Fruit fly (Drosophila melanogaster) whole organism, embryonic: Measurements from ENCODE around the gene CG5934.

Source experiments
- Abd-B ChIP-seq: fragments of 200-800 bp; sonication (Bioruptor generic); optimal IDR thresholded peaks from 2 replicates; lab custom pipeline; 2018; ENCODE audit warnings: missing biosample characterization, mild to moderate bottlenecking, missing genetic modification characterization, moderate library complexity
- Adf1 ChIP-seq: fragments of 200-800 bp; sonication (Bioruptor generic); IDR thresholded peaks from 2 replicates; pipeline ENCODE4 v1.3.6; 2022; ENCODE audit warnings: missing biosample characterization, missing genetic modification characterization
- Bgb ChIP-seq: fragments of 200-800 bp; sonication (Bioruptor generic); IDR thresholded peaks from 2 replicates; pipeline ENCODE4 v1.3.6; 2022; ENCODE audit warnings: missing biosample characterization, missing genetic modification characterization; ENCODE audit not compliant: partially characterized antibody
- BtbVII ChIP-seq: fragments of 200-800 bp; sonication (Bioruptor generic); optimal IDR thresholded peaks from 3 replicates; lab custom pipeline; 2017; ENCODE audit warnings: missing biosample characterization, mild to moderate bottlenecking, missing genetic modification characterization
- CG10267 ChIP-seq: fragments of 200-800 bp; sonication (Bioruptor generic); optimal IDR thresholded peaks from 2 replicates; lab custom pipeline; 2018; ENCODE audit warnings: missing biosample characterization, mild to moderate bottlenecking, missing genetic modification characterization, moderate library complexity
- CG10366 ChIP-seq: fragments of 200-800 bp; sonication (Bioruptor generic); IDR thresholded peaks from 2 replicates; pipeline ENCODE4 v1.3.6; 2022; ENCODE audit warnings: missing biosample characterization, missing genetic modification characterization
- CG11398 ChIP-seq: fragments of 200-800 bp; sonication (Bioruptor generic); optimal IDR thresholded peaks from 2 replicates; lab custom pipeline; 2016; ENCODE audit warnings: missing biosample characterization, missing genetic modification characterization
- CG12155 ChIP-seq: fragments of 200-800 bp; sonication (Bioruptor generic); optimal IDR thresholded peaks from 3 replicates; lab custom pipeline; 2016; ENCODE audit warnings: missing biosample characterization, missing genetic modification characterization
- CG13624 ChIP-seq: fragments of 200-800 bp; sonication (Bioruptor generic); optimal IDR thresholded peaks from 2 replicates; lab custom pipeline; 2016; ENCODE audit warnings: missing biosample characterization, missing genetic modification characterization
- CG14667 ChIP-seq: fragments of 200-800 bp; sonication (Bioruptor generic); IDR thresholded peaks from 2 replicates; pipeline ENCODE4 v1.3.6; 2022; ENCODE audit warnings: missing biosample characterization, missing genetic modification characterization
- CG15011 ChIP-seq: fragments of 200-800 bp; sonication (Bioruptor generic); optimal IDR thresholded peaks from 3 replicates; lab custom pipeline; 2018; ENCODE audit warnings: missing biosample characterization, mild to moderate bottlenecking, missing genetic modification characterization
- CG1602 ChIP-seq: fragments of 200-800 bp; sonication (Bioruptor generic); optimal IDR thresholded peaks from 3 replicates; lab custom pipeline; 2016; ENCODE audit warnings: missing biosample characterization, missing genetic modification characterization
- CG1603 ChIP-seq: fragments of 200-800 bp; sonication (Bioruptor generic); optimal IDR thresholded peaks from 2 replicates; lab custom pipeline; 2019; ENCODE audit warnings: missing biosample characterization, mild to moderate bottlenecking, missing genetic modification characterization, moderate library complexity
- CG16863 ChIP-seq: fragments of 200-800 bp; sonication (Bioruptor generic); optimal IDR thresholded peaks from 3 replicates; lab custom pipeline; 2016; ENCODE audit warnings: missing biosample characterization, missing genetic modification characterization
- CG2678 ChIP-seq: fragments of 200-800 bp; sonication (Bioruptor generic); optimal IDR thresholded peaks from 3 replicates; lab custom pipeline; 2019; ENCODE audit warnings: missing biosample characterization, mild to moderate bottlenecking, missing genetic modification characterization, moderate library complexity
- CG3838 ChIP-seq: fragments of 200-800 bp; sonication (Bioruptor generic); optimal IDR thresholded peaks from 3 replicates; lab custom pipeline; 2016; ENCODE audit warnings: missing biosample characterization, missing genetic modification characterization
- CG42726 ChIP-seq: fragments of 200-800 bp; sonication (Bioruptor generic); IDR thresholded peaks from 2 replicates; pipeline ENCODE4 v1.3.6; 2022; ENCODE audit warnings: missing biosample characterization, missing genetic modification characterization; ENCODE audit not compliant: partially characterized antibody
- CG7556 ChIP-seq: fragments of 200-800 bp; sonication (Bioruptor generic); optimal IDR thresholded peaks from 2 replicates; lab custom pipeline; 2017; ENCODE audit warnings: missing biosample characterization, mild to moderate bottlenecking, missing genetic modification characterization
- Chrac-16 ChIP-seq: fragments of 200-800 bp; sonication (Bioruptor generic); optimal IDR thresholded peaks from 3 replicates; lab custom pipeline; 2016; ENCODE audit warnings: missing biosample characterization, missing genetic modification characterization
- GATAe ChIP-seq: fragments of 200-800 bp; sonication (Bioruptor generic); conservative IDR thresholded peaks from 2 replicates; pipeline ENCODE4 v1.3.6; 2022; ENCODE audit warnings: missing biosample characterization, missing genetic modification characterization
- HLH4C ChIP-seq: fragments of 200-800 bp; sonication (Bioruptor generic); IDR thresholded peaks from 3 replicates; pipeline ENCODE4 v1.3.6; 2022; ENCODE audit warnings: missing biosample characterization, missing genetic modification characterization; ENCODE audit not compliant: partially characterized antibody
- MBD-R2 ChIP-seq: fragments of 200-800 bp; sonication (Bioruptor generic); IDR thresholded peaks from 2 replicates; pipeline ENCODE4 v1.3.6; 2022; ENCODE audit warnings: missing biosample characterization, missing genetic modification characterization
- NC2β ChIP-seq: fragments of 200-800 bp; sonication (Bioruptor generic); optimal IDR thresholded peaks from 2 replicates; lab custom pipeline; 2016; ENCODE audit warnings: missing biosample characterization, missing genetic modification characterization
- Pdp1 ChIP-seq, 2 experiments: fragments of 200-800 bp; sonication (Bioruptor generic); optimal IDR thresholded peaks; 3 replicates each; lab custom pipeline; 2016; ENCODE audit warnings: missing biosample characterization in 2 of 2, missing genetic modification characterization in 2 of 2, mild to moderate bottlenecking in 1 of 2, moderate library complexity in 1 of 2
- Sin3A ChIP-seq: fragments of >200 bp; optimal IDR thresholded peaks from 2 replicates; lab custom pipeline; 2018
- Sox100B ChIP-seq: fragments of 200-800 bp; sonication (Bioruptor generic); optimal IDR thresholded peaks from 3 replicates; lab custom pipeline; 2018; ENCODE audit warnings: missing biosample characterization, mild to moderate bottlenecking, missing genetic modification characterization
- Ssrp ChIP-seq: fragments of 200-800 bp; sonication (Bioruptor generic); optimal IDR thresholded peaks from 2 replicates; lab custom pipeline; 2018; ENCODE audit warnings: missing biosample characterization, mild to moderate bottlenecking, missing genetic modification characterization, moderate library complexity
- YL-1 ChIP-seq: fragments of 200-800 bp; sonication (Bioruptor generic); optimal IDR thresholded peaks from 3 replicates; lab custom pipeline; 2017; ENCODE audit warnings: missing biosample characterization, mild to moderate bottlenecking, missing genetic modification characterization
- ara ChIP-seq: fragments of 200-800 bp; sonication (Bioruptor generic); IDR thresholded peaks from 2 replicates; pipeline ENCODE4 v1.3.6; 2022; ENCODE audit warnings: missing biosample characterization, missing genetic modification characterization
- bcd ChIP-seq: fragments of 200-800 bp; sonication (Bioruptor generic); optimal IDR thresholded peaks from 2 replicates; lab custom pipeline; 2017; ENCODE audit warnings: missing biosample characterization, mild to moderate bottlenecking, missing genetic modification characterization
- br ChIP-seq: fragments of >200 bp; optimal IDR thresholded peaks from 2 replicates; lab custom pipeline; 2017
- chinmo ChIP-seq: fragments of 200-800 bp; sonication (Bioruptor generic); IDR thresholded peaks from 4 replicates; pipeline ENCODE4 v1.3.6; 2022; ENCODE audit warnings: missing biosample characterization, missing genetic modification characterization; ENCODE audit not compliant: partially characterized antibody
- chm ChIP-seq: fragments of 200-800 bp; sonication (Bioruptor generic); IDR thresholded peaks from 2 replicates; pipeline ENCODE4 v1.3.6; 2022; ENCODE audit warnings: missing biosample characterization, missing genetic modification characterization
- dm ChIP-seq: fragments of 200-800 bp; sonication (Bioruptor generic); optimal IDR thresholded peaks from 3 replicates; lab custom pipeline; 2016; ENCODE audit warnings: missing biosample characterization, missing genetic modification characterization
- esg ChIP-seq: fragments of 200-800 bp; sonication (Bioruptor generic); conservative IDR thresholded peaks from 2 replicates; pipeline ENCODE4 v1.3.6; 2022; ENCODE audit warnings: missing biosample characterization, missing genetic modification characterization
- fd96Cb ChIP-seq: fragments of 200-800 bp; sonication (Bioruptor generic); optimal IDR thresholded peaks from 2 replicates; lab custom pipeline; 2018; ENCODE audit warnings: missing biosample characterization, mild to moderate bottlenecking, missing genetic modification characterization, moderate library complexity
- gro ChIP-seq: fragments of 200-800 bp; sonication (Bioruptor generic); optimal IDR thresholded peaks from 2 replicates; lab custom pipeline; 2016; ENCODE audit warnings: missing biosample characterization, missing genetic modification characterization
- hb ChIP-seq: fragments of 200-800 bp; sonication (Bioruptor generic); IDR thresholded peaks from 3 replicates; pipeline ENCODE4 v1.3.6; 2022; ENCODE audit warnings: missing biosample characterization, missing genetic modification characterization; ENCODE audit not compliant: partially characterized antibody
- hkb ChIP-seq, 2 experiments: fragments of 200-800 bp in 1 of 2; fragments of >200 bp in 1 of 2; sonication (Bioruptor generic) in 1 of 2; IDR thresholded peaks in 1 of 2; optimal IDR thresholded peaks in 1 of 2; 2 replicates each; pipeline versions ENCODE4 v1.3.6 to Lab custom; 2017 to 2022; ENCODE audit warnings: missing biosample characterization in 1 of 2, missing genetic modification characterization in 1 of 2
- hth ChIP-seq: fragments of >200 bp; optimal IDR thresholded peaks from 2 replicates; lab custom pipeline; 2017; ENCODE audit warnings: inconsistent platforms
- ind ChIP-seq: fragments of 200-800 bp; sonication (Bioruptor generic); optimal IDR thresholded peaks from 3 replicates; lab custom pipeline; 2016; ENCODE audit warnings: missing biosample characterization, missing genetic modification characterization
- ken ChIP-seq: fragments of 200-800 bp; sonication (Bioruptor generic); IDR thresholded peaks from 3 replicates; pipeline ENCODE4 v1.3.6; 2022; ENCODE audit warnings: missing biosample characterization, missing genetic modification characterization
- lola ChIP-seq, 3 experiments: fragments of >200 bp in 2 of 3; fragments of 200-800 bp in 1 of 3; sonication (Bioruptor generic) in 1 of 3; optimal IDR thresholded peaks; 2 replicates each; lab custom pipeline; 2017 to 2019; ENCODE audit warnings: missing biosample characterization in 3 of 3, missing genetic modification characterization in 3 of 3, mild to moderate bottlenecking in 1 of 3, moderate library complexity in 1 of 3
- maf-S ChIP-seq: fragments of 200-800 bp; sonication (Bioruptor generic); optimal IDR thresholded peaks from 2 replicates; lab custom pipeline; 2016; ENCODE audit warnings: missing biosample characterization, missing genetic modification characterization
- nom ChIP-seq: fragments of 200-800 bp; sonication (Bioruptor generic); optimal IDR thresholded peaks from 2 replicates; lab custom pipeline; 2017; ENCODE audit warnings: missing biosample characterization, missing genetic modification characterization, mild to moderate bottlenecking, moderate library complexity, missing genetic modification reagents
- ro ChIP-seq: fragments of 200-800 bp; sonication (Bioruptor generic); IDR thresholded peaks from 2 replicates; pipeline ENCODE4 v1.3.6; 2022; ENCODE audit warnings: missing biosample characterization, missing genetic modification characterization
- trem ChIP-seq: fragments of 200-800 bp; optimal IDR thresholded peaks from 3 replicates; lab custom pipeline; 2019; ENCODE audit warnings: missing biosample characterization, mild to moderate bottlenecking, missing genetic modification characterization, moderate library complexity
- vfl ChIP-seq: fragments of 200-800 bp; sonication (Bioruptor generic); optimal IDR thresholded peaks from 2 replicates; lab custom pipeline; 2016; ENCODE audit warnings: missing biosample characterization, missing genetic modification characterization

CG5934 gene

dm6 chr3R:27281022-27281810 is 7.7 kb downstream of the CG5934 start (continued):
- peak; percentile 88; the same call in 3 of the 4 replicates for TF ChIP-seq chinmo (GFP tag; lab: Robert Waterston, UW)
- TF ChIP-seq Sin3A (lab: Kevin White, UChicago): no peak
- peak; percentile 89 to 96 for TF ChIP-seq Pdp1 (GFP tag; optimal IDR thresholded peaks at IDR 0.05; lab: Kevin White, UChicago)
- peak; percentile 95 for TF ChIP-seq MBD-R2 (GFP tag; lab: Robert Waterston, UW)
- TF ChIP-seq nom (GFP tag; lab: Kevin White, UChicago): peak; percentile 88
- peak; percentile 96 for TF ChIP-seq bcd (GFP tag; lab: Kevin White, UChicago)
- peak; percentile 89 for TF ChIP-seq trem (tag; lab: Kevin White, UChicago)
- TF ChIP-seq chm (GFP tag; lab: Robert Waterston, UW): peak; percentile 97
- TF ChIP-seq Ssrp (tag; lab: Kevin White, UChicago): peak; percentile 91
- peak; percentile 90 for TF ChIP-seq Abd-B
- TF ChIP-seq hth (lab: Kevin White, UChicago): no peak
- TF ChIP-seq CG14667: peak; percentile 95
- peak; percentile 84 for TF ChIP-seq Sox100B (GFP tag; lab: Kevin White, UChicago)
- peak; percentile 98 for TF ChIP-seq CG12155
- TF ChIP-seq CG10267 (tag; lab: Kevin White, UChicago): peak; percentile 87
- peak; percentile 88 for TF ChIP-seq maf-S (GFP tag; lab: Kevin White, UChicago)
- TF ChIP-seq NC2β (GFP tag; lab: Kevin White, UChicago): peak; percentile 92
- TF ChIP-seq Chrac-16 (GFP tag; lab: Kevin White, UChicago): peak; percentile 95
- peak; percentile 98 for TF ChIP-seq ind (GFP tag; lab: Kevin White, UChicago)
- TF ChIP-seq CG42726 (GFP tag; lab: Robert Waterston, UW): 0 out of 2 replicates have a peak, but pooled peaks have one; percentile 23
- TF ChIP-seq CG16863 (GFP tag; lab: Kevin White, UChicago): peak; percentile 94
- peak; percentile 88 for TF ChIP-seq dm (GFP tag; lab: Kevin White, UChicago)
- TF ChIP-seq CG1602 (GFP tag; lab: Kevin White, UChicago): peak; percentile 91
- no peak for TF ChIP-seq hkb (optimal IDR thresholded peaks at IDR 0.05; lab: Kevin White, UChicago)
- peak; percentile 98 for TF ChIP-seq hkb (GFP tag; IDR thresholded peaks at IDR 0.05; lab: Robert Waterston, UW)
- TF ChIP-seq fd96Cb (tag; lab: Kevin White, UChicago): peak; percentile 95
- TF ChIP-seq br (lab: Kevin White, UChicago): no peak
- peak; percentile 97 for TF ChIP-seq CG10366 (GFP tag; lab: Robert Waterston, UW)
- peak; percentile 95 for TF ChIP-seq CG7556 (GFP tag; lab: Kevin White, UChicago)
- peak; percentile 98 for TF ChIP-seq CG1603 (tag; lab: Kevin White, UChicago)
- peak; percentile 92 for TF ChIP-seq gro
- TF ChIP-seq hb: 0 out of 3 replicates have a peak, but pooled peaks have one; percentile 54
- TF ChIP-seq ara (GFP tag; lab: Robert Waterston, UW): peak; percentile 96
- peak; percentile 94 for TF ChIP-seq vfl (GFP tag; lab: Kevin White, UChicago)
- peak; percentile 95 for TF ChIP-seq BtbVII
- peak in 1 of 3 experiments; percentile 78 for TF ChIP-seq lola (GFP tag; optimal IDR thresholded peaks at IDR 0.05; lab: Kevin White, UChicago)
- TF ChIP-seq HLH4C (GFP tag; lab: Robert Waterston, UW): peak; percentile 62; the same call in 2 of the 3 replicates
- peak; percentile 86 for TF ChIP-seq CG3838 (GFP tag; lab: Kevin White, UChicago)
- peak; percentile 88 for TF ChIP-seq ro (GFP tag; lab: Robert Waterston, UW)
- TF ChIP-seq YL-1 (GFP tag; lab: Kevin White, UChicago): peak; percentile 89
- TF ChIP-seq ken (GFP tag; lab: Robert Waterston, UW): peak; percentile 97
- peak; percentile 95 for TF ChIP-seq CG13624 (GFP tag; lab: Kevin White, UChicago)
- TF ChIP-seq Adf1 (GFP tag; lab: Robert Waterston, UW): peak; percentile 84
- TF ChIP-seq CG15011 (GFP tag; lab: Kevin White, UChicago): peak; percentile 91
- peak; percentile 92 for TF ChIP-seq CG11398 (GFP tag; lab: Kevin White, UChicago)
- TF ChIP-seq CG2678 (tag; lab: Kevin White, UChicago): peak; percentile 96
- peak; percentile 82 for TF ChIP-seq Bgb (GFP tag; lab: Robert Waterston, UW)
- TF ChIP-seq GATAe: peak; percentile 82
- peak; percentile 96 for TF ChIP-seq esg
